Fruit fly (Drosophila melanogaster) whole organism, embryonic: ENCODE data around the gene spel1.
A peak's percentile ranks its signal among the peaks of the same experiment; 100 is the strongest.

Source experiments
- Bgb ChIP-seq: fragments of 200-800 bp; sonication (Bioruptor generic); IDR thresholded peaks from 2 replicates; pipeline ENCODE4 v1.3.6; 2022; ENCODE audit warnings: missing biosample characterization, missing genetic modification characterization; ENCODE audit not compliant: partially characterized antibody
- CG10147 ChIP-seq: fragments of 200-800 bp; sonication (Bioruptor generic); optimal IDR thresholded peaks from 2 replicates; lab custom pipeline; 2019; ENCODE audit warnings: missing biosample characterization, mild to moderate bottlenecking, missing genetic modification characterization, moderate library complexity
- CG10267 ChIP-seq: fragments of 200-800 bp; sonication (Bioruptor generic); optimal IDR thresholded peaks from 2 replicates; lab custom pipeline; 2018; ENCODE audit warnings: missing biosample characterization, mild to moderate bottlenecking, missing genetic modification characterization, moderate library complexity
- CG10979 ChIP-seq: fragments of 200-800 bp; sonication (Bioruptor generic); optimal IDR thresholded peaks from 2 replicates; lab custom pipeline; 2018; ENCODE audit warnings: missing biosample characterization, mild to moderate bottlenecking, missing genetic modification characterization, moderate library complexity
- CG12071 ChIP-seq: fragments of 200-800 bp; sonication (Bioruptor generic); optimal IDR thresholded peaks from 3 replicates; lab custom pipeline; 2018; ENCODE audit warnings: missing biosample characterization, mild to moderate bottlenecking, missing genetic modification characterization
- CG12769 ChIP-seq: fragments of 200-800 bp; sonication (Bioruptor generic); optimal IDR thresholded peaks from 2 replicates; lab custom pipeline; 2019; ENCODE audit warnings: missing biosample characterization, mild to moderate bottlenecking, missing genetic modification characterization, moderate library complexity
- CG14014 ChIP-seq: fragments of 200-800 bp; sonication (Bioruptor generic); IDR thresholded peaks from 2 replicates; pipeline ENCODE4 v1.3.6; 2022; ENCODE audit warnings: missing biosample characterization, missing genetic modification characterization
- CG32532 ChIP-seq: fragments of 200-800 bp; sonication (Bioruptor generic); IDR thresholded peaks from 2 replicates; pipeline ENCODE4 v1.3.6; 2022; ENCODE audit warnings: missing biosample characterization, missing genetic modification characterization
- CG32767 ChIP-seq: fragments of 200-800 bp; sonication (Bioruptor generic); IDR thresholded peaks from 2 replicates; pipeline ENCODE4 v1.3.6; 2022; ENCODE audit warnings: missing biosample characterization, missing genetic modification characterization
- CG4360 ChIP-seq: fragments of 200-800 bp; sonication (Bioruptor generic); IDR thresholded peaks from 2 replicates; pipeline ENCODE4 v1.3.6; 2022; ENCODE audit warnings: missing biosample characterization, missing genetic modification characterization
- CG4617 ChIP-seq: fragments of 200-800 bp; sonication (Bioruptor generic); optimal IDR thresholded peaks from 3 replicates; lab custom pipeline; 2016; ENCODE audit warnings: missing biosample characterization, missing genetic modification characterization, borderline replicate concordance
- CG4730 ChIP-seq: fragments of 200-800 bp; sonication (Bioruptor generic); IDR thresholded peaks from 2 replicates; pipeline ENCODE4 v1.3.6; 2022; ENCODE audit warnings: missing biosample characterization, missing genetic modification characterization
- CG6175 ChIP-seq: fragments of 200-800 bp; sonication (Bioruptor generic); IDR thresholded peaks from 3 replicates; pipeline ENCODE4 v1.3.6; 2022; ENCODE audit warnings: missing biosample characterization, missing genetic modification characterization
- CG6791 ChIP-seq: fragments of 200-800 bp; sonication (Bioruptor generic); IDR thresholded peaks from 3 replicates; pipeline ENCODE4 v1.3.6; 2022; ENCODE audit warnings: missing biosample characterization, missing genetic modification characterization; ENCODE audit not compliant: partially characterized antibody
- CG7928 ChIP-seq: fragments of 200-800 bp; sonication (Bioruptor generic); optimal IDR thresholded peaks from 2 replicates; lab custom pipeline; 2017; ENCODE audit warnings: missing biosample characterization, mild to moderate bottlenecking, missing genetic modification characterization
- Deaf1 ChIP-seq: fragments of 200-800 bp; optimal IDR thresholded peaks from 3 replicates; lab custom pipeline; 2019; ENCODE audit warnings: missing biosample characterization, mild to moderate bottlenecking, missing genetic modification characterization, moderate library complexity
- Drgx ChIP-seq: fragments of 200-800 bp; sonication (Bioruptor generic); IDR thresholded peaks from 2 replicates; pipeline ENCODE4 v1.3.6; 2022; ENCODE audit warnings: missing biosample characterization, missing genetic modification characterization
- Gsc ChIP-seq: fragments of 200-800 bp; sonication (Bioruptor generic); IDR thresholded peaks from 2 replicates; pipeline ENCODE4 v1.3.6; 2022; ENCODE audit warnings: missing biosample characterization, missing genetic modification characterization
- Nf-YC ChIP-seq: fragments of 200-800 bp; optimal IDR thresholded peaks from 3 replicates; lab custom pipeline; 2019; ENCODE audit warnings: missing biosample characterization, mild to moderate bottlenecking, missing genetic modification characterization, moderate library complexity
- Trl ChIP-seq, 3 experiments: fragments of >200 bp in 2 of 3; fragments of 200-800 bp in 1 of 3; sonication (Bioruptor generic) in 1 of 3; optimal IDR thresholded peaks; 2 replicates in 1 of 3; 3 replicates in 2 of 3; lab custom pipeline; 2016 to 2017; ENCODE audit warnings: missing biosample characterization in 1 of 3, missing genetic modification characterization in 1 of 3
- ara ChIP-seq: fragments of 200-800 bp; sonication (Bioruptor generic); IDR thresholded peaks from 2 replicates; pipeline ENCODE4 v1.3.6; 2022; ENCODE audit warnings: missing biosample characterization, missing genetic modification characterization
- bbx ChIP-seq: fragments of 200-800 bp; sonication (Bioruptor generic); IDR thresholded peaks from 2 replicates; pipeline ENCODE4 v1.3.6; 2022; ENCODE audit warnings: missing biosample characterization, missing genetic modification characterization; ENCODE audit not compliant: partially characterized antibody
- chm ChIP-seq: fragments of 200-800 bp; sonication (Bioruptor generic); IDR thresholded peaks from 2 replicates; pipeline ENCODE4 v1.3.6; 2022; ENCODE audit warnings: missing biosample characterization, missing genetic modification characterization
- exex ChIP-seq: fragments of 200-800 bp; sonication (Bioruptor generic); optimal IDR thresholded peaks from 4 replicates; lab custom pipeline; 2018; ENCODE audit warnings: missing biosample characterization, mild to moderate bottlenecking, missing genetic modification characterization, moderate library complexity
- fd64A ChIP-seq: fragments of 200-800 bp; sonication (Bioruptor generic); optimal IDR thresholded peaks from 3 replicates; lab custom pipeline; 2018; ENCODE audit warnings: missing biosample characterization, mild to moderate bottlenecking, missing genetic modification characterization
- hbn ChIP-seq: fragments of 200-800 bp; sonication (Bioruptor generic); IDR thresholded peaks from 2 replicates; pipeline ENCODE4 v1.3.6; 2022; ENCODE audit warnings: missing biosample characterization, missing genetic modification characterization; ENCODE audit not compliant: partially characterized antibody
- kni ChIP-seq: fragments of 200-800 bp; sonication (Bioruptor generic); optimal IDR thresholded peaks from 3 replicates; lab custom pipeline; 2017; ENCODE audit warnings: mild to moderate bottlenecking, missing biosample characterization, missing genetic modification reagents, missing genetic modification characterization
- lab ChIP-seq: fragments of 200-800 bp; sonication (Bioruptor generic); optimal IDR thresholded peaks from 3 replicates; lab custom pipeline; 2017; ENCODE audit warnings: missing biosample characterization, missing genetic modification characterization, mild to moderate bottlenecking, moderate library complexity, missing genetic modification reagents
- mirr ChIP-seq: fragments of 200-800 bp; sonication (Bioruptor generic); optimal IDR thresholded peaks from 3 replicates; lab custom pipeline; 2018; ENCODE audit warnings: missing biosample characterization, mild to moderate bottlenecking, missing genetic modification characterization
- nom ChIP-seq: fragments of 200-800 bp; sonication (Bioruptor generic); optimal IDR thresholded peaks from 2 replicates; lab custom pipeline; 2017; ENCODE audit warnings: missing biosample characterization, missing genetic modification characterization, mild to moderate bottlenecking, moderate library complexity, missing genetic modification reagents
- odd ChIP-seq: fragments of 200-800 bp; sonication (Bioruptor generic); optimal IDR thresholded peaks from 2 replicates; lab custom pipeline; 2017; ENCODE audit warnings: missing biosample characterization, mild to moderate bottlenecking, missing genetic modification characterization
- row ChIP-seq: fragments of 200-800 bp; sonication (Bioruptor generic); IDR thresholded peaks from 3 replicates; pipeline ENCODE4 v1.3.6; 2022; ENCODE audit warnings: missing biosample characterization, missing genetic modification characterization
- run ChIP-seq: fragments of 200-800 bp; sonication (Bioruptor generic); optimal IDR thresholded peaks from 3 replicates; lab custom pipeline; 2018; ENCODE audit warnings: missing biosample characterization, mild to moderate bottlenecking, missing genetic modification characterization
- sd ChIP-seq: fragments of 200-800 bp; sonication (Bioruptor generic); optimal IDR thresholded peaks from 3 replicates; lab custom pipeline; 2018; ENCODE audit warnings: missing biosample characterization, mild to moderate bottlenecking, missing genetic modification characterization, moderate library complexity
- sens ChIP-seq: fragments of 200-800 bp; sonication (Bioruptor generic); peaks from one replicate; lab custom pipeline; 2016; ENCODE audit warnings: missing biosample characterization, missing genetic modification characterization
- sna ChIP-seq: fragments of 200-800 bp; sonication (Bioruptor generic); IDR thresholded peaks from 2 replicates; pipeline ENCODE4 v1.3.6; 2022; ENCODE audit warnings: missing biosample characterization, missing genetic modification characterization; ENCODE audit not compliant: partially characterized antibody
- stc ChIP-seq: fragments of 200-800 bp; sonication (Bioruptor generic); IDR thresholded peaks from 2 replicates; pipeline ENCODE4 v1.3.6; 2022; ENCODE audit warnings: missing biosample characterization, missing genetic modification characterization
- unc-4 ChIP-seq: fragments of 200-800 bp; sonication (Bioruptor generic); IDR thresholded peaks from 2 replicates; pipeline ENCODE4 v1.3.6; 2022; ENCODE audit warnings: missing biosample characterization, missing genetic modification characterization; ENCODE audit not compliant: partially characterized antibody
- wor ChIP-seq: fragments of 200-800 bp; sonication (Bioruptor generic); IDR thresholded peaks from 2 replicates; pipeline ENCODE4 v1.3.6; 2022; ENCODE audit warnings: missing biosample characterization, missing genetic modification characterization
- z ChIP-seq: fragments of 200-800 bp; sonication (Bioruptor generic); IDR thresholded peaks from 3 replicates; pipeline ENCODE4 v1.3.6; 2022; ENCODE audit warnings: missing biosample characterization, missing genetic modification characterization

Gene spel1

DNA sequence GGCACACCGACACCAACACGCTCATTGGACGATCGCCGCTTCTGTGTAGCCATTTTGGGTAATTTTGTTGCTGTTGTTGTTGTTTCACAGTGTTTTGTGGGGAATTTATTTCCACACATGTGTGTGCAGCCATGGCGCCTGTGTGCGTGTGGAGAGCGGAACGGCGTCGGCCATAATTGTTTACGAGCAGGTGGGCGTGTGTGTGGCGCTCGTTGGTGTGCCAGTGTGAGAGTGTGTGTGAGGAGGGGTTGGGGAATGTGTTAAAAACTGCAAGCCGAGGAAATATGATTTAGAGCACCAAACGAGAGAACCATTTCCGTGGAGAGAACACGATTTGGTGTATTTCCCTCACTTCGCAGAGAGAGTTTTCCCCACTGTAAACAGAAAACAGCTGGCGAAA is 48.5 kb downstream of the spel1 start (continued):
- TF ChIP-seq unc-4 (GFP tag; lab: Robert Waterston, UW) (no peak), Bgb (GFP tag; lab: Robert Waterston, UW) (peak; percentile 10; the same call in 1 of the 2 replicates), nom (peak; percentile 11), stc (GFP tag; lab: Robert Waterston, UW) (no peak), CG6791 (GFP tag; lab: Robert Waterston, UW) (0 out of 3 replicates have a peak, but pooled peaks have one; percentile 11), CG14014 (GFP tag; lab: Robert Waterston, UW) (peak; percentile 22; the same call in 1 of the 2 replicates), Drgx (no peak), row (GFP tag; lab: Robert Waterston, UW) (peak; percentile 7; the same call in 1 of the 3 replicates), CG10147 (no peak), bbx (GFP tag; lab: Robert Waterston, UW) (peak; percentile 56), chm (GFP tag; lab: Robert Waterston, UW) (peak; percentile 65), fd64A (GFP tag; lab: Kevin White, UChicago) (peak; percentile 6), run (tag; lab: Kevin White, UChicago) (peak; percentile 53), kni (GFP tag; lab: Kevin White, UChicago) (peak; percentile 72), CG12071 (GFP tag; lab: Kevin White, UChicago) (peak; percentile 42), CG6175 (GFP tag; lab: Robert Waterston, UW) (no peak), CG4360 (GFP tag; lab: Robert Waterston, UW) (peak; percentile 92), exex (tag; lab: Kevin White, UChicago) (peak; percentile 20), Deaf1 (tag; lab: Kevin White, UChicago) (peak; percentile 69), CG10267 (tag; lab: Kevin White, UChicago) (no peak), CG4730 (no peak), CG12769 (tag; lab: Kevin White, UChicago) (peak; percentile 76), mirr (GFP tag; lab: Kevin White, UChicago) (peak; percentile 74), CG32767 (GFP tag; lab: Robert Waterston, UW) (peak; percentile 11; the same call in 1 of the 2 replicates), lab (GFP tag; lab: Kevin White, UChicago) (peak; percentile 41), Gsc (GFP tag; lab: Robert Waterston, UW) (no peak), Trl (optimal IDR thresholded peaks at IDR 0.05; lab: Kevin White, UChicago) (peak; percentile 49 to 52), Trl (GFP tag; optimal IDR thresholded peaks at IDR 0.05; lab: Kevin White, UChicago) (no peak), hbn (GFP tag; lab: Robert Waterston, UW) (no peak), z (GFP tag; lab: Robert Waterston, UW) (0 out of 3 replicates have a peak, but pooled peaks have one; percentile 57), Nf-YC (tag; lab: Kevin White, UChicago) (peak; percentile 99), CG32532 (peak; percentile 58; the same call in 1 of the 2 replicates), CG10979 (tag; lab: Kevin White, UChicago) (no peak), wor (no peak), sd (tag; lab: Kevin White, UChicago) (peak; percentile 94), CG4617 (GFP tag; lab: Kevin White, UChicago) (no peak), sens (GFP tag; lab: Kevin White, UChicago) (peak; percentile 41), CG7928 (GFP tag; lab: Kevin White, UChicago) (no peak), sna (peak; percentile 33), odd (no peak), ara (GFP tag; lab: Robert Waterston, UW) (0 out of 2 replicates have a peak, but pooled peaks have one; percentile 36)
